Worm (Caenorhabditis elegans) whole organism, L1 larva: Measurements from ENCODE around the gene C13A2.3.

ENCODE experiments used
- blmp-1 ChIP-seq: fragments of 150-350 bp; optimal IDR thresholded peaks from 2 replicates; lab custom pipeline; 2014; ENCODE audit warnings: missing biosample characterization, missing genetic modification characterization
- unc-62 ChIP-seq: fragments of 150-350 bp; optimal IDR thresholded peaks from 2 replicates; lab custom pipeline; 2014; ENCODE audit warnings: missing biosample characterization, missing genetic modification reagents, missing genetic modification characterization

DNA sequence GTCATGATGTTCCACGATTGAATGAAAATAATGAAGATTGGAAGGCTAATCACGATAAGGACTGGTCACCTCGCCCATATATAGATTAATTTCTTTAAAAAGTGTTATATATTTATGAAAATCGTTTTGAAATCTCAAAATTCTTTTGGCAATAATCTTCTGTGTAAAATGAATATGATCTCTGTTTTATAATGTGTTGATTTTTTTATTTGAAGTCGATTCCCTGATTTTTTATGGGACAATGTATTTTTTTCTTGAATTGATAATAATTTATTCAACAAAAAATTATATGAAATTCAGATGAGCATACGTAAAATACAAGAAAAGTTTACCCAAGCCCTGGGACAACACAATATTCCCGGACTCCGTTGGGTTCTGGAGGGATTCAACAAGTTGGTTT is 42.7 kb upstream of the C13A2.3 start, which contains the start of gene C05C8.1:
- TF ChIP-seq blmp-1 (no peak), unc-62 (GFP tag; lab: Kevin White, UChicago) (no peak)
